Fruit fly (Drosophila melanogaster) whole organism, embryonic: ENCODE measurements around the gene bnl.
A peak's percentile ranks its signal among the peaks of the same experiment; 100 is the strongest.

ENCODE experiments used
- BtbVII ChIP-seq: fragments of 200-800 bp; sonication (Bioruptor generic); optimal IDR thresholded peaks from 3 replicates; lab custom pipeline; 2017; ENCODE audit warnings: missing biosample characterization, mild to moderate bottlenecking, missing genetic modification characterization
- CG10959 ChIP-seq: fragments of 200-800 bp; sonication (Bioruptor generic); IDR thresholded peaks from 2 replicates; pipeline ENCODE4 v1.3.6; 2022; ENCODE audit warnings: missing biosample characterization, missing genetic modification characterization
- CG12659 ChIP-seq: fragments of 200-800 bp; sonication (Bioruptor generic); optimal IDR thresholded peaks from 3 replicates; lab custom pipeline; 2017; ENCODE audit warnings: mild to moderate bottlenecking, missing biosample characterization, missing genetic modification reagents, missing genetic modification characterization
- CG15696 ChIP-seq: fragments of 200-800 bp; sonication (Bioruptor generic); optimal IDR thresholded peaks from 2 replicates; lab custom pipeline; 2019; ENCODE audit warnings: missing biosample characterization, mild to moderate bottlenecking, missing genetic modification characterization, moderate library complexity
- CG18011 ChIP-seq: fragments of 200-800 bp; sonication (Bioruptor generic); optimal IDR thresholded peaks from 2 replicates; lab custom pipeline; 2017; ENCODE audit warnings: missing biosample characterization, missing genetic modification characterization, mild to moderate bottlenecking, moderate library complexity, missing genotype
- CG1832 ChIP-seq: fragments of 200-800 bp; sonication (Bioruptor generic); optimal IDR thresholded peaks from 2 replicates; lab custom pipeline; 2017; ENCODE audit warnings: missing biosample characterization, mild to moderate bottlenecking, missing genetic modification characterization, inconsistent platforms
- CG2875 ChIP-seq: fragments of 200-800 bp; sonication (Bioruptor generic); optimal IDR thresholded peaks from 2 replicates; lab custom pipeline; 2017; ENCODE audit warnings: missing biosample characterization, mild to moderate bottlenecking, missing genetic modification characterization, missing genetic modification reagents
- CG3407 ChIP-seq: fragments of 200-800 bp; sonication (Bioruptor generic); optimal IDR thresholded peaks from 2 replicates; lab custom pipeline; 2018; ENCODE audit warnings: missing biosample characterization, mild to moderate bottlenecking, missing genetic modification characterization
- CG6689 ChIP-seq: fragments of 200-800 bp; sonication (Bioruptor generic); IDR thresholded peaks from 2 replicates; pipeline ENCODE4 v1.3.6; 2022; ENCODE audit warnings: missing biosample characterization, missing genetic modification characterization
- CG7839 ChIP-seq: fragments of 200-800 bp; sonication (Bioruptor generic); optimal IDR thresholded peaks from 3 replicates; lab custom pipeline; 2018; ENCODE audit warnings: missing biosample characterization, mild to moderate bottlenecking, missing genetic modification characterization, moderate library complexity
- CG8290 ChIP-seq, 3 experiments: fragments of 200-800 bp; sonication (Bioruptor generic); optimal IDR thresholded peaks; 2 replicates each; lab custom pipeline; 2016 to 2019; ENCODE audit warnings: missing biosample characterization in 3 of 3, missing genetic modification characterization in 3 of 3, mild to moderate bottlenecking in 2 of 3, moderate library complexity in 1 of 3
- CG8388 ChIP-seq: fragments of 200-800 bp; sonication (Bioruptor generic); optimal IDR thresholded peaks from 2 replicates; lab custom pipeline; 2019; ENCODE audit warnings: missing biosample characterization, mild to moderate bottlenecking, missing genetic modification characterization, moderate library complexity
- CG9437 ChIP-seq: fragments of 200-800 bp; sonication (Bioruptor generic); optimal IDR thresholded peaks from 2 replicates; lab custom pipeline; 2018; ENCODE audit warnings: missing biosample characterization, mild to moderate bottlenecking, missing genetic modification characterization
- Camta ChIP-seq: fragments of 200-800 bp; sonication (Bioruptor generic); optimal IDR thresholded peaks from 2 replicates; lab custom pipeline; 2016; ENCODE audit warnings: missing biosample characterization, missing genetic modification characterization
- Deaf1 ChIP-seq: fragments of 200-800 bp; optimal IDR thresholded peaks from 3 replicates; lab custom pipeline; 2019; ENCODE audit warnings: missing biosample characterization, mild to moderate bottlenecking, missing genetic modification characterization, moderate library complexity
- HmgD ChIP-seq: fragments of 200-800 bp; sonication (Bioruptor generic); optimal IDR thresholded peaks from 3 replicates; lab custom pipeline; 2016; ENCODE audit warnings: missing biosample characterization, missing genetic modification characterization
- HmgZ ChIP-seq: fragments of 200-800 bp; sonication (Bioruptor generic); optimal IDR thresholded peaks from 2 replicates; lab custom pipeline; 2018; ENCODE audit warnings: missing biosample characterization, mild to moderate bottlenecking, missing genetic modification characterization
- Hmx ChIP-seq: fragments of 200-800 bp; sonication (Bioruptor generic); optimal IDR thresholded peaks from 2 replicates; lab custom pipeline; 2016; ENCODE audit warnings: missing biosample characterization, missing genetic modification characterization
- Hr3 ChIP-seq: fragments of 200-800 bp; sonication (Bioruptor generic); optimal IDR thresholded peaks from 3 replicates; lab custom pipeline; 2016; ENCODE audit warnings: missing biosample characterization, missing genetic modification characterization
- Hr51 ChIP-seq, 2 experiments: fragments of 200-800 bp; sonication (Bioruptor generic); optimal IDR thresholded peaks; 2 replicates in 1 of 2; 3 replicates in 1 of 2; lab custom pipeline; 2016 to 2018; ENCODE audit warnings: missing biosample characterization in 2 of 2, missing genetic modification characterization in 2 of 2, mild to moderate bottlenecking in 1 of 2, moderate library complexity in 1 of 2
- Hr78 ChIP-seq, 2 experiments: fragments of 200-800 bp in 1 of 2; fragments of >200 bp in 1 of 2; sonication (Bioruptor generic) in 1 of 2; optimal IDR thresholded peaks; 2 replicates each; lab custom pipeline; 2017 to 2019; ENCODE audit warnings: missing biosample characterization in 2 of 2, missing genetic modification characterization in 2 of 2, mild to moderate bottlenecking in 1 of 2, moderate library complexity in 1 of 2
- Myb ChIP-seq: fragments of 200-800 bp; sonication (Bioruptor generic); optimal IDR thresholded peaks from 2 replicates; lab custom pipeline; 2016; ENCODE audit warnings: missing biosample characterization, missing genetic modification characterization
- NK7.1 ChIP-seq: fragments of 200-800 bp; sonication (Bioruptor generic); optimal IDR thresholded peaks from 3 replicates; lab custom pipeline; 2016; ENCODE audit warnings: missing biosample characterization, missing genetic modification characterization
- Ptx1 ChIP-seq: fragments of 200-800 bp; sonication (Bioruptor generic); IDR thresholded peaks from 2 replicates; pipeline ENCODE4 v1.3.6; 2022; ENCODE audit warnings: missing biosample characterization, missing genetic modification characterization
- Spps ChIP-seq: fragments of 200-800 bp; sonication (Bioruptor generic); optimal IDR thresholded peaks from 2 replicates; lab custom pipeline; 2018; ENCODE audit warnings: missing biosample characterization, mild to moderate bottlenecking, missing genetic modification characterization
- Trl ChIP-seq, 3 experiments: fragments of >200 bp in 2 of 3; fragments of 200-800 bp in 1 of 3; sonication (Bioruptor generic) in 1 of 3; optimal IDR thresholded peaks; 2 replicates in 1 of 3; 3 replicates in 2 of 3; lab custom pipeline; 2016 to 2017; ENCODE audit warnings: missing biosample characterization in 1 of 3, missing genetic modification characterization in 1 of 3
- Xrp1 ChIP-seq: fragments of 200-800 bp; sonication (Bioruptor generic); IDR thresholded peaks from 2 replicates; pipeline ENCODE4 v1.3.6; 2022; ENCODE audit warnings: missing biosample characterization, missing genetic modification characterization
- ac ChIP-seq: fragments of 200-800 bp; sonication (Bioruptor generic); optimal IDR thresholded peaks from 3 replicates; lab custom pipeline; 2017; ENCODE audit warnings: missing biosample characterization, mild to moderate bottlenecking, missing genetic modification characterization
- al ChIP-seq: fragments of 200-800 bp; sonication (Bioruptor generic); IDR thresholded peaks from 2 replicates; pipeline ENCODE4 v1.3.6; 2022; ENCODE audit warnings: missing biosample characterization, missing genetic modification characterization
- amos ChIP-seq: fragments of 200-800 bp; sonication (Bioruptor generic); IDR thresholded peaks from 2 replicates; pipeline ENCODE4 v1.3.6; 2022; ENCODE audit warnings: missing biosample characterization, missing genetic modification characterization; ENCODE audit not compliant: partially characterized antibody
- aop ChIP-seq: fragments of 200-800 bp; sonication (Bioruptor generic); IDR thresholded peaks from 2 replicates; pipeline ENCODE4 v1.3.6; 2022; ENCODE audit warnings: missing biosample characterization, missing genetic modification characterization
- chinmo ChIP-seq: fragments of 200-800 bp; sonication (Bioruptor generic); IDR thresholded peaks from 4 replicates; pipeline ENCODE4 v1.3.6; 2022; ENCODE audit warnings: missing biosample characterization, missing genetic modification characterization; ENCODE audit not compliant: partially characterized antibody
- dpn ChIP-seq, 2 experiments: fragments of 200-800 bp; sonication (Bioruptor generic); optimal IDR thresholded peaks; 3 replicates each; lab custom pipeline; 2016; ENCODE audit warnings: missing biosample characterization in 2 of 2, missing genetic modification characterization in 2 of 2
- gsb ChIP-seq: fragments of 200-800 bp; sonication (Bioruptor generic); IDR thresholded peaks from 2 replicates; pipeline ENCODE4 v1.3.6; 2022; ENCODE audit warnings: missing biosample characterization, missing genetic modification characterization
- jigr1 ChIP-seq: fragments of 200-800 bp; sonication (Bioruptor generic); IDR thresholded peaks from 3 replicates; pipeline ENCODE4 v1.3.6; 2022; ENCODE audit warnings: missing biosample characterization, missing genetic modification characterization
- kay ChIP-seq: fragments of 200-800 bp; sonication (Bioruptor generic); optimal IDR thresholded peaks from 2 replicates; lab custom pipeline; 2016; ENCODE audit warnings: missing biosample characterization, missing genetic modification characterization
- mirr ChIP-seq: fragments of 200-800 bp; sonication (Bioruptor generic); optimal IDR thresholded peaks from 3 replicates; lab custom pipeline; 2018; ENCODE audit warnings: missing biosample characterization, mild to moderate bottlenecking, missing genetic modification characterization
- nom ChIP-seq: fragments of 200-800 bp; sonication (Bioruptor generic); optimal IDR thresholded peaks from 2 replicates; lab custom pipeline; 2017; ENCODE audit warnings: missing biosample characterization, missing genetic modification characterization, mild to moderate bottlenecking, moderate library complexity, missing genetic modification reagents
- phol ChIP-seq: fragments of 200-800 bp; sonication (Bioruptor generic); optimal IDR thresholded peaks from 3 replicates; lab custom pipeline; 2018; ENCODE audit warnings: missing biosample characterization, mild to moderate bottlenecking, missing genetic modification characterization, moderate library complexity
- pita ChIP-seq: fragments of 200-800 bp; sonication (Bioruptor generic); optimal IDR thresholded peaks from 2 replicates; lab custom pipeline; 2017; ENCODE audit warnings: missing biosample characterization, mild to moderate bottlenecking, missing genetic modification characterization
- pum ChIP-seq: fragments of 200-800 bp; sonication (Bioruptor generic); optimal IDR thresholded peaks from 2 replicates; lab custom pipeline; 2016; ENCODE audit warnings: missing biosample characterization, missing genetic modification characterization
- ro ChIP-seq: fragments of 200-800 bp; sonication (Bioruptor generic); IDR thresholded peaks from 2 replicates; pipeline ENCODE4 v1.3.6; 2022; ENCODE audit warnings: missing biosample characterization, missing genetic modification characterization
- schlank ChIP-seq: fragments of 200-800 bp; sonication (Bioruptor generic); optimal IDR thresholded peaks from 2 replicates; lab custom pipeline; 2018; ENCODE audit warnings: missing biosample characterization, mild to moderate bottlenecking, missing genetic modification characterization
- slp2 ChIP-seq: fragments of 200-800 bp; sonication (Bioruptor generic); optimal IDR thresholded peaks from 2 replicates; lab custom pipeline; 2016; ENCODE audit warnings: missing biosample characterization, missing genetic modification characterization
- tin ChIP-seq: fragments of 200-800 bp; sonication (Bioruptor generic); optimal IDR thresholded peaks from 3 replicates; lab custom pipeline; 2016; ENCODE audit warnings: missing biosample characterization, missing genetic modification characterization
- ttk ChIP-seq: fragments of 200-800 bp; sonication (Bioruptor generic); IDR thresholded peaks from 2 replicates; pipeline ENCODE4 v2.1.2; 2022; ENCODE audit warnings: missing biosample characterization, missing genetic modification characterization
- unc-4 ChIP-seq: fragments of 200-800 bp; sonication (Bioruptor generic); IDR thresholded peaks from 2 replicates; pipeline ENCODE4 v1.3.6; 2022; ENCODE audit warnings: missing biosample characterization, missing genetic modification characterization; ENCODE audit not compliant: partially characterized antibody
- wor ChIP-seq: fragments of 200-800 bp; sonication (Bioruptor generic); IDR thresholded peaks from 2 replicates; pipeline ENCODE4 v1.3.6; 2022; ENCODE audit warnings: missing biosample characterization, missing genetic modification characterization

bnl gene

DNA sequence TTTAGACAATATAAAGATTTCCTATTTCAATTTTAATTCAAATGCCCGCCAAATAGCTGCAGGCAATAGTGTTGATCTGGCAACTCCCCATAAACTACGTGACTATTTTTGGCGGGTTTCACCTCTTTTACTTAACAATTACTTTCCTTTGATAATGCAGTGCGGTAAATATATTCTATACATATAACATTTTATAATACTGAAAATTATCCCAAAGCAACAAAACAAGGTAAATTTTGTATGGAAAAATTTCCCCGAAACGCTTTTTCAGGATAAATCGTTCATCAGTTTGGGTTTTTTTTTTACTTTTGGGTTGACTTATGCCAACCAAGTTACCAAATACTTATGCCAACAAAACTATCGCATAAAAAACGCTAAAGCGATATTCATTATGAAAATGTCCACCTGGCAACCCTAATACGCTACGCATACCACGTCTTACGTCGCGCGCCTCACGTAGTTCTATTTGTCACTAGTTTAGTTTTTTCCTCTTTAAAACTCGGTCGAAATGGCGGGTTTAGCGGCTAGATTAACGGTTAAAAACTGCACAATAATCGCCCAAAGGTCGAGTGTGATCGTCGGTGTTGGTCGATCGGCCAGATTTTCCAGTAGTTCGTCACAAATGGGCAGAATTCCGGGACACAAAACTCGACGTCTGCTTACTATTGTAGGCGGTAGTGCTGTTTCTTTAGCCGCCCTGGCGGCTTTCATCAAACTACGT is 10.4 kb upstream of the bnl start, which contains the start of gene MICU3 (continued):
- TF ChIP-seq slp2 = peak; percentile 47
- peak; percentile 50 for TF ChIP-seq HmgZ (tag; lab: Kevin White, UChicago)
- TF ChIP-seq Ptx1 (GFP tag; lab: Robert Waterston, UW) = peak; percentile 66
- no peak for TF ChIP-seq CG1832 (GFP tag; lab: Kevin White, UChicago)
- 0 out of 2 replicates have a peak, but pooled peaks have one; percentile 32 for TF ChIP-seq wor
- TF ChIP-seq al (GFP tag; lab: Robert Waterston, UW) = peak; percentile 67
- TF ChIP-seq Myb (GFP tag; lab: Kevin White, UChicago) = peak; percentile 46
- TF ChIP-seq amos (GFP tag; lab: Robert Waterston, UW) = peak; percentile 73
- TF ChIP-seq CG10959 (GFP tag; lab: Robert Waterston, UW) = no peak
- no peak for TF ChIP-seq gsb (GFP tag; lab: Robert Waterston, UW)
- no peak for TF ChIP-seq nom (GFP tag; lab: Kevin White, UChicago)
- TF ChIP-seq Hr78 (GFP tag; optimal IDR thresholded peaks at IDR 0.05; lab: Kevin White, UChicago) = no peak
- TF ChIP-seq Trl (optimal IDR thresholded peaks at IDR 0.05; lab: Kevin White, UChicago) = no peak
- TF ChIP-seq Trl (GFP tag; optimal IDR thresholded peaks at IDR 0.05; lab: Kevin White, UChicago) = peak; percentile 57
- peak; percentile 68 for TF ChIP-seq tin (GFP tag; lab: Kevin White, UChicago)
- peak; percentile 15 for TF ChIP-seq NK7.1 (GFP tag; lab: Kevin White, UChicago)
- peak; percentile 54 for TF ChIP-seq ttk (GFP tag; lab: Robert Waterston, UW)
- no peak for TF ChIP-seq Deaf1 (tag; lab: Kevin White, UChicago)
- TF ChIP-seq unc-4 (GFP tag; lab: Robert Waterston, UW) = peak; percentile 78
- no peak for TF ChIP-seq CG3407 (GFP tag; lab: Kevin White, UChicago)
- TF ChIP-seq CG2875 = no peak
- no peak for TF ChIP-seq pita (GFP tag; lab: Kevin White, UChicago)
- TF ChIP-seq ro = no peak
- TF ChIP-seq aop (GFP tag; lab: Robert Waterston, UW) = no peak
- TF ChIP-seq CG12659 (GFP tag; lab: Kevin White, UChicago) = peak; percentile 75
- no peak for TF ChIP-seq ac
- peak; percentile 74 to 77 for TF ChIP-seq dpn (GFP tag; optimal IDR thresholded peaks at IDR 0.05; lab: Kevin White, UChicago)
- peak; percentile 31 for TF ChIP-seq CG8388
- TF ChIP-seq, all 482 proteins: peak for 293

DNA sequence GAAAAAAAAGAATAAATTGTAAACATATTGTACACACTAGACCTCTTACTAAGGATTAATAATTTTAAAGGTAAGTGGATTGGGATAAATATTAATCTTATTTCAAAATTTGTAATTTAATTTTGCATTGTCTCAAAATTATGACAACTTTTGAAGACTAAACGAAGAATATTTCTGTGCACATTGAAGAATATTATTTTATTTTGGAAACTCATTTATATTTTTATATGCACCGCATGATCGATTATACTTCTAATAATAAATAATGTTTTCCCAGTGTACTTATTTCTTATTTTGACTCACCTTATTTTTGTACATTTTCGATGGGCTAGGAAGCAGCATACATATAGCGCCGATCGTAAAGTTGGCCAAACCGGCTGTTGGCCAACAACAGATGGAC is 7.3 kb upstream of the bnl start:
- peak; percentile 43 for TF ChIP-seq phol
- no peak for TF ChIP-seq Hmx
- no peak for TF ChIP-seq CG15696 (tag; lab: Kevin White, UChicago)
- no peak for TF ChIP-seq gsb (GFP tag; lab: Robert Waterston, UW)
- no peak for TF ChIP-seq jigr1 (GFP tag; lab: Robert Waterston, UW)
- no peak for TF ChIP-seq Hr51 (GFP tag; optimal IDR thresholded peaks at IDR 0.05; lab: Kevin White, UChicago)
- no peak for TF ChIP-seq CG9437 (GFP tag; lab: Kevin White, UChicago)
- TF ChIP-seq kay (GFP tag; lab: Kevin White, UChicago) = no peak
- TF ChIP-seq CG18011 (GFP tag; lab: Kevin White, UChicago) = no peak
- TF ChIP-seq HmgD (GFP tag; lab: Kevin White, UChicago) = no peak
- TF ChIP-seq BtbVII (GFP tag; lab: Kevin White, UChicago) = no peak
- no peak for TF ChIP-seq schlank (tag; lab: Kevin White, UChicago)
- TF ChIP-seq CG2875 = no peak
- peak; percentile 28; the same call in 1 of the 2 replicates for TF ChIP-seq Xrp1 (GFP tag; lab: Robert Waterston, UW)
- peak; percentile 35 for TF ChIP-seq Spps (tag; lab: Kevin White, UChicago)
- no peak for TF ChIP-seq mirr (GFP tag; lab: Kevin White, UChicago)
- no peak for TF ChIP-seq pum (GFP tag; lab: Kevin White, UChicago)
- TF ChIP-seq Hr3 (GFP tag; lab: Kevin White, UChicago) = no peak
- no peak for TF ChIP-seq CG6689 (GFP tag; lab: Robert Waterston, UW)
- TF ChIP-seq CG8290 (GFP tag; optimal IDR thresholded peaks at IDR 0.05; lab: Kevin White, UChicago) = no peak
- TF ChIP-seq CG8290 (tag; optimal IDR thresholded peaks at IDR 0.05; lab: Kevin White, UChicago) = no peak
- peak; percentile 5 for TF ChIP-seq CG7839 (tag; lab: Kevin White, UChicago)
- no peak for TF ChIP-seq Camta (GFP tag; lab: Kevin White, UChicago)
- TF ChIP-seq chinmo (GFP tag; lab: Robert Waterston, UW) = no peak
